Worm (Caenorhabditis elegans) whole organism, L4/young adult: ENCODE results near the gene C33A12.3.

ENCODE experiments used
- W03F9.2 ChIP-seq: fragments of 150-350 bp; optimal IDR thresholded peaks from 2 replicates; lab custom pipeline; 2014; ENCODE audit warnings: missing biosample characterization, missing genetic modification characterization
- dao-5 ChIP-seq: sonication (generic microtip); optimal IDR thresholded peaks from 2 replicates; lab custom pipeline; 2016; ENCODE audit warnings: missing genotype, missing genetic modification characterization, moderate library complexity, missing compliant biosample characterization
- him-1 ChIP-seq: sonication (generic microtip); optimal IDR thresholded peaks from 2 replicates; lab custom pipeline; 2016; ENCODE audit warnings: missing genotype, missing genetic modification reagents, missing genetic modification characterization, missing compliant biosample characterization

The C33A12.3 gene

DNA sequence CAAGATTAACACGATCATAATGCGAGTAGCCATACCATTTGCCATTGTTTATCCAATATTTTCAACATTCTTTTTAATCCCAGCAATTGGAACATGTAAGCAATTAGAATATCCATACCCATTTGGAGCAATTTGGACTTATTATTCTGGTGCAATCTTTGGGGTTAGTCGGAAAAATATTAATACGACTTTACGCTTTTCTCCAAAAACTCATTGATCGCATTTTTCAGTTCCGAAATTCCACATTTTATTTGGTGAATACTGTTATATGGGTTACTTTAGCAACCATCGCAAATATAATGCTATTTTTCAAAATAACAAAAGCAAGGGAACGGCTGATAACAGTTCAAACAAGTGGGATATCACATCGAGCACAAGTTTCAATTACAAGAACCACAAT lies 26.0 kb downstream of the C33A12.3 start:
- no peak for TF ChIP-seq dao-5 (tag; lab: Kevin White, UChicago)
- no peak for TF ChIP-seq him-1 (tag; lab: Kevin White, UChicago)
- TF ChIP-seq W03F9.2 (tag; lab: Kevin White, UChicago): no peak

DNA sequence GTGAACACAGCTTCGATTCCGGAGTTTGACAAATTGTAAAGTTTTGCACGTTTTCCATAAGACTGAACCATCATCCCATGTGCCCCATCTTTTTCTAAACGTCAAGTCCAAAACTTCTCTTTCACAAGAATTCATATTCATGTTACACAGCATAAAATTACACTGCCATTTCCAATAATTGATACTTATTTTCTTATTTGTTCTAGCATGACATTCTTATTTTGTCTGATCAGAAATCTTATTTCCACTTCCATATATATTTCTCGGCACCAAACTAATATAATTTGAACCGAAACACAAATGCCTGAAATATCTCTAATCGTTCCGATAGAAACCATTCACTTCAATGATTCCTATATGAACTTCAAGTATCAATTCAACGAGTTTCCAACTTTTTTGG lies 26.8 kb downstream of the C33A12.3 start, which contains the start of gene sru-2:
Gene sru-2 (plus strand): TSS at position 301 of the 400 bp plus-strand sequence.
- TF ChIP-seq W03F9.2 (tag; lab: Kevin White, UChicago) (no peak), him-1 (tag; lab: Kevin White, UChicago) (no peak), dao-5 (tag; lab: Kevin White, UChicago) (no peak)

DNA sequence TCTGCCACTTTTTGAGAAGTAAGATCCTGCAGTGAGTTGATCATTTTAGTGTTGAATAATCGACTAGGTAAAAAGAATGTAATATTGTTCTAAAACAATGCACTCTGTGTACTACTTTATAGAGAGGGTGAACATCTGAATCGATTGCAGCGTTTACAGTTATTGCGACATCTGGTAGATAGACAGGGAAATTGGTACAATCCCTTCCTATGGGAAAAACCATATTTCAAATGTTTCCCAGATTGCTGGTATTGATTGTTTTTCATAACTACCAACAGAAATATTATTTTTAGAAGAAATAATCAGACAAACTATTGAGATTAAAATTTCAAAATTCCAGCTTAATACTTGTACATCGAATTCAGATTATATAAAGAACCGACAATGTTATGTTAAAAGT lies 27.8 kb downstream of the C33A12.3 start, which contains the start of gene gadr-2:
Gene gadr-2 (minus strand): TSS at position 101 of the 400 bp plus-strand sequence.
- no peak for TF ChIP-seq dao-5 (tag; lab: Kevin White, UChicago)
- TF ChIP-seq W03F9.2 (tag; lab: Kevin White, UChicago): no peak
- no peak for TF ChIP-seq him-1 (tag; lab: Kevin White, UChicago)

DNA sequence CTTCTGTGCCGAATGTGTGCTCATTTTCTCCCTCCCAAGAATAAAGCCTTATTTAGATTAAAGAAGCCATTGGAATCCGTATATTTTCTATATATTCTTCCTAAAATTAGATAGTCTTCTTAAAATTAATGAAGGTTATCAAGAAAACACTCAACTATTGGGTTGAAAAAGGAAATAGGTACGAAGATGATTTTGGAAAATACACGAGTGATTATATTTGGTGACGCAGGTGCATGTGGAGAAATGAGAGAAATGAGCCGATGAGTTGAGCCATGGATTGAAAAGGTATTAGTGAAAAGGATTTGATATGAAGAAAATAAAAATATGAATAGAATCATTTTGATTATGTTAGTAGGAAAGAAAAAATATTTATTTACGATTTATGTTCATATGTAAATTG lies 31.9 kb downstream of the C33A12.3 start, which contains the start of gene cng-3:
Gene cng-3 (minus strand): TSS at position 102 of the 400 bp plus-strand sequence.
- TF ChIP-seq him-1 (tag; lab: Kevin White, UChicago) (no peak), W03F9.2 (tag; lab: Kevin White, UChicago) (no peak), dao-5 (tag; lab: Kevin White, UChicago) (no peak)

DNA sequence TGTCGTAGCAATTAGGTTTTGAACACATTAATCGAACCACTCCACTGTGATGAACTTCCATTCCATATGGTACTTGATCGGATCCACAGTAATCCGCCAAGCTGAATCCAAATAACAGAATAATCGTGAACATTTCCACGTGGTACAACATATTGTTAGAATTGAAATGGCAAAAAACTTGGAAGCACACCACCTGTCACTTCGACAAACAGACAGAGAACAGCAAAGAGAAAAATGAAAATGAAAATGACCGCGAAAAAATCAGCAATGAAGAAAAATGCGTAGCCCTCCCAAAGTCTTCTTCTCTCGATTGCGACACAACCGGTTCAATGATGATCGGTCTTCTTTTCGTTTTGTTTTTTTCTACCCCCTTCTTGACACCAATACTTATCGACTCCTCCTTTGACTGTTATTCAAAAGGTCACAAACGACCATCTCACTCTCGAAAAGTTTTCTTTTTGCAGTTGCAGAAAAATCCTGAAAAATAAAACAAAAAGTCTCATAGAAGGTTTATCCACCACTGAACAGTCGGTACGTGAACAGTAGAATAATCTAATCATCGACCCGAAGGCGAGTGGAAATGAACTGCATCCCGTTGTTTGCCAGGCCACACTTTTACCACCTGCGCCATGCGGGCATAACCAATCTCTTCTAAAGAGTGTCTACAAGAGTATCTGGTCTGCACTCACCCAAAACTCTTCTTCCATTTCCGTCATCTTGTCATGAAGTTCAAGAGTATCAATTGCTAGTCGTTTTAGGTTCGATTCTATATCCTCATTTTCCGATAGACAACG lies 35.5 kb downstream of the C33A12.3 start, which contains the start of gene wrt-3:
Gene wrt-3 (minus strand): TSS at position 322 of the 794 bp plus-strand sequence.
- TF ChIP-seq W03F9.2 (tag; lab: Kevin White, UChicago) (no peak), dao-5 (tag; lab: Kevin White, UChicago) (peak; percentile 88), him-1 (tag; lab: Kevin White, UChicago) (peak; percentile 36)

DNA sequence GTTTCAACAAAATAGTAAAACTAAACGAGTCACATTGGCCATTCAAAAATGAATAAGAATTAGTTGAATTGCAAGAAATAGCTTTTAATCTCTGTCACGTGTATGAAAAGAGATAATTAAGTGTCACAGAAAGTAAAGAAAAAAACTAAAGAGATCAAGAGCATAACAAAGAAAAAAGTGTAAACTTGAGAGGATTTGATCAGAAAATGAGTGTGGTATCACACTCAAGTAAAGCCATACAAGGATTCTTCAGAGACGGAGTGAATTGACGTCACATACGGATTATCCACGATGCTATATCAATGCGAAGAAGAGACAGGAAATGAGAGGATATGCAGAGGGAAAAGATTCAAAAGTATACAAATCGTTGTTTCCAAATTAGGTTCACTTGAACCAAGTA lies 43.5 kb downstream of the C33A12.3 start:
- TF ChIP-seq him-1 (tag; lab: Kevin White, UChicago) (no peak), W03F9.2 (tag; lab: Kevin White, UChicago) (no peak), dao-5 (tag; lab: Kevin White, UChicago) (no peak)

DNA sequence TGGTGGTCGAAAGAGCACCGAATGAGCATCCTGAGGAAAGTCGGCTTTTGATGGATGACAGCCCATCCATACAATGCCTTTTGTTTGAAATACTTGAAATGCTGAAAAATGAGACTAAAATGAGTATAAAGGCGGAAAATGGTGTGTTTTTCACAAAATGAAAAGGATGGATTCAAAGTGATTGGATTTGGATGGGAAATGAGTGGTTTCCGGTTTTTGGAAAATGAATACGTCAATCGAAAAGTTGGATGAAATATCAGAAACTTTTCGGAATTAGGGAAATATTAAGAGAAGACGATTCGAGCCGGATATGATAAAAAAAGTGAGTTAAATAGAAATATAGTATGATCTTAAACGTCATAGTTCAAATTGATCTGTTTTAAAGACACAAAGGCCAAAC lies 45.4 kb downstream of the C33A12.3 start, which contains the start of gene F38E11.6:
Gene F38E11.6 (minus strand): TSS at position 101 of the 400 bp plus-strand sequence.
- no peak for TF ChIP-seq dao-5 (tag; lab: Kevin White, UChicago)
- no peak for TF ChIP-seq him-1 (tag; lab: Kevin White, UChicago)
- no peak for TF ChIP-seq W03F9.2 (tag; lab: Kevin White, UChicago)

DNA sequence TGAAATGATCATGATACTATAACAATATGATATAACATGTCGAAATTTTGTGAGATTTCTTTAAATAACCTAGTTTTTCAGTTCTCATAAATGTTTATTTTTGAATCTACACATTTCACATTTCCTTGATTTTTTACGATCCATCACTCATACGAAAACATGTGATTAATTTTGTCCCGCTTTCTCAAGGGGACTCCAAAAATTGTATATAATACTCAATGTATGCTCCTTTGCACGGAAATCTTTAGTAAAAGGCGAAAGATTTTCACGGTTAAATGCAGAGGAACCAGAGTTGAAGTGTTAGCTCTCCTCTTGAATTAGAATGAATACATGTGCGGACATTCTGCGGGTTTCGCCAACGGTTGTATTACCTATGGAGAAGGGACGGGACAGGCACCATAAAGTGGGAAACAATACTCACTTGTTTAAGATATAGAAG lies 48.4 kb downstream of the C33A12.3 start:
- TF ChIP-seq W03F9.2 (tag; lab: Kevin White, UChicago): no peak
- TF ChIP-seq dao-5 (tag; lab: Kevin White, UChicago): no peak
- TF ChIP-seq him-1 (tag; lab: Kevin White, UChicago): no peak
